Worm (Caenorhabditis elegans) whole organism, dauer: ENCODE measurements around the gene lin-46.

Experiments
- unc-62 ChIP-seq: sonication (generic microtip); optimal IDR thresholded peaks from 2 replicates; lab custom pipeline; 2017; ENCODE audit warnings: missing biosample characterization, missing genetic modification reagents, missing genetic modification characterization

The lin-46 gene

ce11 chrV:13000068-13000467 lies 31.4 kb downstream of the lin-46 start:
- no peak for TF ChIP-seq unc-62 (GFP tag; lab: Kevin White, UChicago)

ce11 chrV:13002070-13002469 lies 33.4 kb downstream of the lin-46 start, which contains the start of gene inft-2:
Gene inft-2 (plus strand): TSS chrV:13002317.
- TF ChIP-seq unc-62 (GFP tag; lab: Kevin White, UChicago), result no peak

- TF ChIP-seq unc-62 (GFP tag; lab: Kevin White, UChicago), result no peak
These were observed 34.7 kb downstream of the lin-46 start for ce11 chrV:13003378-13003777.

- no peak for TF ChIP-seq unc-62 (GFP tag; lab: Kevin White, UChicago)
These were observed 35.7 kb downstream of the lin-46 start for ce11 chrV:13004374-13004773.

- TF ChIP-seq unc-62 (GFP tag; lab: Kevin White, UChicago), result no peak
These were observed 38.1 kb downstream of the lin-46 start for ce11 chrV:13006754-13007153.

- TF ChIP-seq unc-62 (GFP tag; lab: Kevin White, UChicago), result no peak
These were observed 40.2 kb downstream of the lin-46 start, which contains the start of gene F15B9.10 for ce11 chrV:13008825-13009224. Gene F15B9.10 (minus strand): TSS chrV:13008925.

ce11 chrV:13009271-13009670 lies 40.6 kb downstream of the lin-46 start:
- TF ChIP-seq unc-62 (GFP tag; lab: Kevin White, UChicago), result no peak

ce11 chrV:13009843-13010242 lies 41.2 kb downstream of the lin-46 start:
- no peak for TF ChIP-seq unc-62 (GFP tag; lab: Kevin White, UChicago)

ce11 chrV:13011904-13012303 lies 43.2 kb downstream of the lin-46 start:
- TF ChIP-seq unc-62 (GFP tag; lab: Kevin White, UChicago), result no peak

- TF ChIP-seq unc-62 (GFP tag; lab: Kevin White, UChicago), result no peak
These were observed 44.5 kb downstream of the lin-46 start, which contains the start of gene try-10 for ce11 chrV:13013158-13013557. Gene try-10 (minus strand): TSS chrV:13013258.

ce11 chrV:13013844-13014243 lies 45.2 kb downstream of the lin-46 start, which contains the start of gene F15B9.6:
Gene F15B9.6 (plus strand): TSS chrV:13014144.
- no peak for TF ChIP-seq unc-62 (GFP tag; lab: Kevin White, UChicago)

- no peak for TF ChIP-seq unc-62 (GFP tag; lab: Kevin White, UChicago)
These were observed 49.6 kb downstream of the lin-46 start for ce11 chrV:13018233-13018632.

- no peak for TF ChIP-seq unc-62 (GFP tag; lab: Kevin White, UChicago)
These were observed 50.1 kb downstream of the lin-46 start, which contains the start of gene fmi-1 for ce11 chrV:13018761-13019160. Gene fmi-1 (plus strand): TSS chrV:13019061.

ce11 chrV:13020014-13020413 lies 51.4 kb downstream of the lin-46 start:
- TF ChIP-seq unc-62 (GFP tag; lab: Kevin White, UChicago), result no peak
